Worm (Caenorhabditis elegans): ENCODE data around the gene hen-1.
A peak's percentile ranks its signal among the peaks of the same experiment; 100 is the strongest.

Gene hen-1

DNA sequence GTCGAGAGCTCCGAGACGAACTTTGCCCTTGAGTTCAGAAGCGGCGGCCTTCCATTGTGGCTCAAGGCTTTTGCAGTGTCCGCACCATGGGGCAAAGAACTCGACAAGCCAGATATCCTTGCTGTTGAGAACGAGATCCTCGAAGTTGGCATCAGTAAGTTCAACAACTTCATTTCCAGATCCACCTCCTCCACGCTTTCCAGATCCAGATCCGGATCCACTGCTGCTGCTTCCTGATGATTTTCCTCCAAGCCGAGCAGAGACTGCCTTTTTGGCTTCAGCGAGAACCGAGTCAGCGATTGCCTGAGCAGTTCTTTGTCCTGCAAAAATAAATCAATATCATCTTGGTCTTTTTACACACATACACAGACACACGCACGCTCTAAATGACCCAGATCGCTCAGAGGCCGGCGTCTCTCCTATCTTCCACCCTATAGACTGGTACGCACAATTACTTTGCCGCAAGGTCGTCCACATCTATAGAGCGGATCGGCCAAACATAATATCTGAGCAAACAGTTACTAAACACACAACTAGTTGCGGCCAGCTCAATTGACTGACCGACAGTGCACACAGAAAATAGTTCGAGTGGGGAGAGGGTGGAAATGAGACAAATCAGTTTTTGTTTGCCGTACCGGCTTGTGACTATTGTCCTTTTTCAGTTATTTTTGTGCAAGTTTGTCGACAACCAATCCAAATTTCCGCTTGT, 49.4 kb downstream of the hen-1 start:
- TF ChIP-seq ets-4 (GFP tag; optimal IDR thresholded peaks at IDR 0.05), result no peak
- no peak for TF ChIP-seq dpff-1 (tag; optimal IDR thresholded peaks at IDR 0.05)
- TF ChIP-seq hmg-20 (GFP tag; IDR thresholded peaks at IDR 0.05), result no peak
- TF ChIP-seq ztf-18 (tag; optimal IDR thresholded peaks at IDR 0.05), result no peak
- TF ChIP-seq F49E8.2 (tag; optimal IDR thresholded peaks at IDR 0.05; ENCODE audit: insufficient read depth), result no peak
- TF ChIP-seq lag-1 (GFP tag; IDR thresholded peaks at IDR 0.05), result no peak
- no peak for TF ChIP-seq D2030.7 (GFP tag; IDR thresholded peaks at IDR 0.05)
- TF ChIP-seq F57C9.4 (tag; optimal IDR thresholded peaks at IDR 0.05), result no peak
- no peak for TF ChIP-seq akir-1 (GFP tag; optimal IDR thresholded peaks at IDR 0.05)
- no peak for TF ChIP-seq lsy-27 (tag; optimal IDR thresholded peaks at IDR 0.05; ENCODE audit: borderline replicate concordance, insufficient read depth)
- TF ChIP-seq zfh-2 (GFP tag; conservative IDR thresholded peaks at IDR 0.05), result peak; percentile 58; the same call in 1 of the 2 replicates
- 0 out of 2 replicates have a peak, but pooled peaks have one; percentile 8 for TF ChIP-seq nfyb-1 (GFP tag; IDR thresholded peaks at IDR 0.05)
- 0 out of 2 replicates have a peak, but pooled peaks have one; percentile 5 for TF ChIP-seq mcd-1 (GFP tag; IDR thresholded peaks at IDR 0.05)

All from whole organism, young adult.